Worm (Caenorhabditis elegans) whole organism, young adult: Measurements from ENCODE around the gene ulp-4.

Experiments
- B0019.2 ChIP-seq: fragments of 200-800 bp; sonication (Bioruptor generic); conservative IDR thresholded peaks from 2 replicates; pipeline ENCODE4 v1.3.6; 2022; ENCODE audit warnings: missing genetic modification reagents, missing genetic modification characterization, missing compliant biosample characterization
- C06A6.2 ChIP-seq: fragments of 200-800 bp; sonication (Bioruptor generic); conservative IDR thresholded peaks from 2 replicates; pipeline ENCODE4 v1.3.6; 2022; ENCODE audit warnings: missing genetic modification characterization, missing compliant biosample characterization
- D2030.7 ChIP-seq: fragments of 200-800 bp; sonication (Bioruptor generic); IDR thresholded peaks from 2 replicates; pipeline ENCODE4 v1.3.6; 2022; ENCODE audit warnings: missing genetic modification reagents, missing genetic modification characterization, missing compliant biosample characterization
- F22D6.2 ChIP-seq: sonication (generic microtip); optimal IDR thresholded peaks from 2 replicates; lab custom pipeline; 2016; ENCODE audit warnings: mild to moderate bottlenecking, missing genetic modification characterization, missing compliant biosample characterization
- F37B4.10 ChIP-seq: fragments of 200-800 bp; sonication (Bioruptor generic); IDR thresholded peaks from 2 replicates; pipeline ENCODE4 v1.3.6; 2022; ENCODE audit warnings: missing genetic modification characterization, missing compliant biosample characterization
- F39B2.1 ChIP-seq: fragments of 200-800 bp; sonication (Bioruptor generic); IDR thresholded peaks from 2 replicates; pipeline ENCODE4 v1.3.6; 2022; ENCODE audit warnings: missing genetic modification reagents, missing genetic modification characterization, missing compliant biosample characterization
- F57C9.4 ChIP-seq: sonication (generic microtip); optimal IDR thresholded peaks from 2 replicates; lab custom pipeline; 2017; ENCODE audit warnings: mild to moderate bottlenecking, missing genetic modification characterization, missing compliant biosample characterization
- Y95B8A.8 ChIP-seq: fragments of 200-800 bp; sonication (Bioruptor generic); IDR thresholded peaks from 2 replicates; pipeline ENCODE4 v1.3.6; 2022; ENCODE audit warnings: missing genetic modification reagents, missing genetic modification characterization, missing compliant biosample characterization
- akir-1 ChIP-seq: fragments of 200-800 bp; sonication (Bioruptor generic); optimal IDR thresholded peaks from 2 replicates; lab custom pipeline; 2018; ENCODE audit warnings: mild to moderate bottlenecking, missing genetic modification characterization, moderate library complexity, missing compliant biosample characterization
- aptf-2 ChIP-seq: fragments of 200-800 bp; sonication (Bioruptor generic); conservative IDR thresholded peaks from 2 replicates; pipeline ENCODE4 v1.3.6; 2022; ENCODE audit warnings: missing genetic modification reagents, missing genetic modification characterization, missing compliant biosample characterization
- attf-5 ChIP-seq: fragments of 200-800 bp; sonication (Bioruptor generic); optimal IDR thresholded peaks from 2 replicates; lab custom pipeline; 2018; ENCODE audit warnings: mild to moderate bottlenecking, missing genetic modification characterization, missing compliant biosample characterization
- attf-6 ChIP-seq: fragments of 200-800 bp; sonication (Bioruptor generic); IDR thresholded peaks from 2 replicates; pipeline ENCODE4 v1.3.6; 2022; ENCODE audit warnings: missing genetic modification reagents, missing genetic modification characterization, missing compliant biosample characterization
- ccch-3 ChIP-seq: fragments of 200-800 bp; sonication (Bioruptor generic); optimal IDR thresholded peaks from 2 replicates; lab custom pipeline; 2018; ENCODE audit warnings: mild to moderate bottlenecking, missing genetic modification characterization, missing compliant biosample characterization
- cebp-2 ChIP-seq: fragments of 200-800 bp; sonication (Bioruptor generic); IDR thresholded peaks from 2 replicates; pipeline ENCODE4 v1.3.6; 2022; ENCODE audit warnings: missing genetic modification characterization, missing compliant biosample characterization
- die-1 ChIP-seq: sonication (generic microtip); optimal IDR thresholded peaks from 2 replicates; lab custom pipeline; 2016; ENCODE audit warnings: missing genotype, mild to moderate bottlenecking, missing genetic modification characterization, missing compliant biosample characterization
- dox-1 ChIP-seq: fragments of 200-800 bp; sonication (Bioruptor generic); IDR thresholded peaks from 2 replicates; pipeline ENCODE4 v1.3.6; 2022; ENCODE audit warnings: missing genetic modification reagents, missing genetic modification characterization, missing compliant biosample characterization
- efl-1 ChIP-seq: fragments of 150-350 bp; optimal IDR thresholded peaks from 2 replicates; lab custom pipeline; 2014; ENCODE audit warnings: missing biosample characterization, missing genetic modification reagents, missing genetic modification characterization
- egl-18 ChIP-seq: fragments of 200-800 bp; sonication (Bioruptor generic); IDR thresholded peaks from 2 replicates; pipeline ENCODE4 v1.3.6; 2022; ENCODE audit warnings: missing genetic modification reagents, missing genetic modification characterization, missing compliant biosample characterization
- ets-4 ChIP-seq: fragments of 200-800 bp; sonication (Bioruptor generic); optimal IDR thresholded peaks from 2 replicates; lab custom pipeline; 2018; ENCODE audit warnings: mild to moderate bottlenecking, missing genetic modification characterization, missing compliant biosample characterization
- him-1 ChIP-seq: sonication (generic microtip); optimal IDR thresholded peaks from 2 replicates; lab custom pipeline; 2016; ENCODE audit warnings: missing genotype, missing genetic modification reagents, missing genetic modification characterization, missing compliant biosample characterization
- hmg-1.2 ChIP-seq: fragments of 200-800 bp; sonication (Bioruptor generic); IDR thresholded peaks from 2 replicates; pipeline ENCODE4 v1.3.6; 2022; ENCODE audit warnings: missing genetic modification reagents, missing genetic modification characterization, missing compliant biosample characterization
- hmg-20 ChIP-seq: fragments of 200-800 bp; sonication (Bioruptor generic); IDR thresholded peaks from 2 replicates; pipeline ENCODE4 v1.3.6; 2022; ENCODE audit warnings: missing genetic modification reagents, missing genetic modification characterization, missing compliant biosample characterization
- hsf-1 ChIP-seq: fragments of 200-800 bp; sonication (Bioruptor generic); IDR thresholded peaks from 2 replicates; pipeline ENCODE4 v1.3.6; 2022; ENCODE audit warnings: missing genetic modification reagents, missing genetic modification characterization, missing compliant biosample characterization
- lag-1 ChIP-seq: fragments of 200-800 bp; sonication (Bioruptor generic); IDR thresholded peaks from 2 replicates; pipeline ENCODE4 v1.3.6; 2022; ENCODE audit warnings: missing genetic modification reagents, missing genetic modification characterization, missing compliant biosample characterization
- let-526 ChIP-seq: fragments of 200-800 bp; sonication (Bioruptor generic); IDR thresholded peaks from 2 replicates; pipeline ENCODE4 v1.3.6; 2022; ENCODE audit warnings: missing genetic modification reagents, missing genetic modification characterization, missing compliant biosample characterization
- let-607 ChIP-seq, 2 experiments: fragments of 200-800 bp in 1 of 2; sonication (Bioruptor generic) in 1 of 2; sonication (generic microtip) in 1 of 2; optimal IDR thresholded peaks; 2 replicates each; lab custom pipeline; 2016 to 2018; ENCODE audit warnings: mild to moderate bottlenecking in 2 of 2, missing compliant biosample characterization in 2 of 2, missing genetic modification characterization in 2 of 2, moderate library complexity in 2 of 2, missing genotype in 1 of 2
- lin-40 ChIP-seq: sonication (generic microtip); optimal IDR thresholded peaks from 2 replicates; lab custom pipeline; 2016; ENCODE audit warnings: missing genetic modification characterization, mild to moderate bottlenecking, missing compliant biosample characterization, missing genotype, missing genetic modification reagents
- lsl-1 ChIP-seq: fragments of 200-800 bp; sonication (Bioruptor generic); optimal IDR thresholded peaks from 2 replicates; lab custom pipeline; 2018; ENCODE audit warnings: mild to moderate bottlenecking, missing genetic modification characterization, moderate library complexity, missing compliant biosample characterization
- madf-6 ChIP-seq: fragments of 200-800 bp; sonication (Bioruptor generic); IDR thresholded peaks from 2 replicates; pipeline ENCODE4 v1.3.6; 2022; ENCODE audit warnings: missing genetic modification reagents, missing genetic modification characterization, missing compliant biosample characterization
- madf-8 ChIP-seq: fragments of 200-800 bp; sonication (Bioruptor generic); conservative IDR thresholded peaks from 2 replicates; pipeline ENCODE4 v1.3.6; 2022; ENCODE audit warnings: missing genetic modification reagents, missing genetic modification characterization, missing compliant biosample characterization
- mxl-1 ChIP-seq: sonication (generic microtip); optimal IDR thresholded peaks from 2 replicates; lab custom pipeline; 2016; ENCODE audit warnings: missing genetic modification characterization, missing compliant biosample characterization
- nhr-120 ChIP-seq: fragments of 200-800 bp; sonication (Bioruptor generic); IDR thresholded peaks from 2 replicates; pipeline ENCODE4 v1.3.6; 2022; ENCODE audit warnings: missing genetic modification characterization, missing compliant biosample characterization
- pha-4 ChIP-seq: fragments of 150-350 bp; sonication (generic microtip); optimal IDR thresholded peaks from 2 replicates; lab custom pipeline; 2014; ENCODE audit warnings: missing biosample characterization, missing genetic modification reagents, missing genetic modification characterization
- rcor-1 ChIP-seq: fragments of 200-800 bp; sonication (Bioruptor generic); IDR thresholded peaks from 2 replicates; pipeline ENCODE4 v1.3.6; 2022; ENCODE audit warnings: missing genetic modification reagents, missing genetic modification characterization, missing compliant biosample characterization
- rec-8 ChIP-seq, 2 experiments: sonication (generic microtip); optimal IDR thresholded peaks; 2 replicates each; lab custom pipeline; 2016; ENCODE audit warnings: mild to moderate bottlenecking in 2 of 2, missing genetic modification characterization in 2 of 2, missing genetic modification reagents in 2 of 2, missing genotype in 2 of 2, missing biosample characterization in 1 of 2, missing compliant biosample characterization in 1 of 2, moderate library complexity in 1 of 2
- repo-1 ChIP-seq: sonication (generic microtip); optimal IDR thresholded peaks from 2 replicates; lab custom pipeline; 2017; ENCODE audit warnings: mild to moderate bottlenecking, missing genetic modification characterization, missing compliant biosample characterization
- sea-2 ChIP-seq: fragments of 200-800 bp; sonication (Bioruptor generic); IDR thresholded peaks from 2 replicates; pipeline ENCODE4 v1.3.6; 2022; ENCODE audit warnings: missing genetic modification characterization, missing compliant biosample characterization
- snpc-1.1 ChIP-seq: sonication (generic microtip); optimal IDR thresholded peaks from 2 replicates; lab custom pipeline; 2017; ENCODE audit warnings: missing genetic modification characterization, mild to moderate bottlenecking, missing compliant biosample characterization, antibody characterized with exemption, moderate library complexity, missing genotype, missing genetic modification reagents; ENCODE audit not compliant: insufficient read depth
- snpc-1.3 ChIP-seq: sonication (generic microtip); optimal IDR thresholded peaks from 2 replicates; lab custom pipeline; 2017; ENCODE audit warnings: missing genetic modification characterization, mild to moderate bottlenecking, missing compliant biosample characterization, antibody characterized with exemption, moderate library complexity, missing genotype, missing genetic modification reagents; ENCODE audit not compliant: insufficient read depth
- snpc-3.4 ChIP-seq: sonication (generic microtip); optimal IDR thresholded peaks from 2 replicates; lab custom pipeline; 2017; ENCODE audit warnings: missing genetic modification characterization, mild to moderate bottlenecking, missing compliant biosample characterization, antibody characterized with exemption, moderate library complexity, missing genotype, missing genetic modification reagents
- snpc-4 ChIP-seq, 5 experiments: fragments of 150-350 bp in 1 of 5; sonication (generic microtip) in 4 of 5; optimal IDR thresholded peaks; 2 replicates each; lab custom pipeline; 2014 to 2018; ENCODE audit warnings: missing genetic modification characterization in 5 of 5, missing biosample characterization in 3 of 5, antibody characterized with exemption in 2 of 5, mild to moderate bottlenecking in 2 of 5, missing compliant biosample characterization in 2 of 5, missing genotype in 2 of 5, moderate library complexity in 2 of 5, missing genetic modification reagents in 1 of 5
- sptf-2 ChIP-seq: fragments of 200-800 bp; sonication (Bioruptor generic); optimal IDR thresholded peaks from 2 replicates; lab custom pipeline; 2018; ENCODE audit warnings: mild to moderate bottlenecking, missing genetic modification characterization, missing compliant biosample characterization
- tbp1 ChIP-seq: fragments of 200-800 bp; sonication (Bioruptor generic); optimal IDR thresholded peaks from 2 replicates; lab custom pipeline; 2018; ENCODE audit warnings: mild to moderate bottlenecking, missing genetic modification characterization, missing compliant biosample characterization
- tbx-9 ChIP-seq: sonication (generic microtip); optimal IDR thresholded peaks from 2 replicates; lab custom pipeline; 2016; ENCODE audit warnings: borderline replicate concordance, missing genetic modification characterization, inconsistent platforms, missing compliant biosample characterization
- zfh-2 ChIP-seq: fragments of 200-800 bp; sonication (Bioruptor generic); conservative IDR thresholded peaks from 2 replicates; pipeline ENCODE4 v1.3.6; 2022; ENCODE audit warnings: missing genetic modification reagents, missing genetic modification characterization, missing compliant biosample characterization
- ztf-22 ChIP-seq: fragments of 200-800 bp; sonication (Bioruptor generic); optimal IDR thresholded peaks from 2 replicates; lab custom pipeline; 2018; ENCODE audit warnings: mild to moderate bottlenecking, missing genetic modification characterization, moderate library complexity, missing compliant biosample characterization
- ztf-25 ChIP-seq: fragments of 200-800 bp; sonication (Bioruptor generic); IDR thresholded peaks from 2 replicates; pipeline ENCODE4 v1.3.6; 2022; ENCODE audit warnings: missing genetic modification reagents, missing genetic modification characterization, missing compliant biosample characterization
- ztf-26 ChIP-seq: sonication (generic microtip); optimal IDR thresholded peaks from 2 replicates; lab custom pipeline; 2017; ENCODE audit warnings: missing genetic modification characterization, missing compliant biosample characterization

Gene ulp-4

ce11 chrII:8157991-8158390, 28.2 kb downstream of the ulp-4 start, which contains the start of gene pch-2 (continued):
- no peak for TF ChIP-seq sptf-2 (GFP tag; lab: Kevin White, UChicago)
- TF ChIP-seq repo-1 (tag; lab: Kevin White, UChicago), result no peak
- no peak for TF ChIP-seq ztf-22
- TF ChIP-seq let-607 (tag; optimal IDR thresholded peaks at IDR 0.05; lab: Kevin White, UChicago), result no peak
- no peak for TF ChIP-seq snpc-1.1 (tag; lab: Kevin White, UChicago)
- no peak for TF ChIP-seq F22D6.2
- TF ChIP-seq akir-1 (GFP tag; lab: Kevin White, UChicago), result no peak
- no peak for TF ChIP-seq B0019.2 (GFP tag; lab: Robert Waterston, UW)
- no peak for TF ChIP-seq attf-6 (GFP tag; lab: Robert Waterston, UW)
- TF ChIP-seq snpc-1.3 (tag; lab: Kevin White, UChicago), result peak; percentile 11
- TF ChIP-seq D2030.7 (GFP tag; lab: Robert Waterston, UW), result peak; percentile 40; the same call in 1 of the 2 replicates
- no peak for TF ChIP-seq lin-40 (tag; lab: Kevin White, UChicago)
- peak; percentile 54; the same call in 1 of the 2 replicates for TF ChIP-seq madf-8
- TF ChIP-seq efl-1, result peak; percentile 83
- TF ChIP-seq hsf-1, result no peak
- no peak for TF ChIP-seq sea-2 (GFP tag; lab: Robert Waterston, UW)
- TF ChIP-seq let-526 (GFP tag; lab: Robert Waterston, UW), result no peak
- TF ChIP-seq mxl-1 (tag; lab: Kevin White, UChicago), result no peak
- TF ChIP-seq ztf-25 (GFP tag; lab: Robert Waterston, UW), result no peak
- TF ChIP-seq ccch-3, result no peak
- no peak; the same call in 1 of the 2 replicates for TF ChIP-seq hmg-1.2 (GFP tag; lab: Robert Waterston, UW)
- no peak for TF ChIP-seq him-1
- TF ChIP-seq tbx-9 (tag; lab: Kevin White, UChicago), result no peak
- peak; percentile 69 for TF ChIP-seq attf-5 (GFP tag; lab: Kevin White, UChicago)
- TF ChIP-seq hmg-20, result no peak
- peak; percentile 72 for TF ChIP-seq dox-1 (GFP tag; lab: Robert Waterston, UW)
- no peak for TF ChIP-seq F39B2.1 (GFP tag; lab: Robert Waterston, UW)
- TF ChIP-seq ets-4 (GFP tag; lab: Kevin White, UChicago), result no peak
- no peak for TF ChIP-seq cebp-2 (GFP tag; lab: Robert Waterston, UW)
- TF ChIP-seq rec-8 (tag; optimal IDR thresholded peaks at IDR 0.05; lab: Kevin White, UChicago), result no peak
- TF ChIP-seq F57C9.4 (tag; lab: Kevin White, UChicago), result no peak
- no peak for TF ChIP-seq lag-1 (GFP tag; lab: Robert Waterston, UW)
- TF ChIP-seq nhr-120 (GFP tag; lab: Robert Waterston, UW), result no peak
- TF ChIP-seq zfh-2 (GFP tag; lab: Robert Waterston, UW), result no peak
- TF ChIP-seq C06A6.2, result no peak
- no peak for TF ChIP-seq snpc-4 (GFP tag; optimal IDR thresholded peaks at IDR 0.05; lab: Kevin White, UChicago)
- TF ChIP-seq snpc-4 (tag; optimal IDR thresholded peaks at IDR 0.05; lab: Kevin White, UChicago), result peak in 1 of 4 experiments; percentile 50
- peak; percentile 51 for TF ChIP-seq lsl-1 (GFP tag; lab: Kevin White, UChicago)
- TF ChIP-seq Y95B8A.8, result no peak
- no peak for TF ChIP-seq F37B4.10
- TF ChIP-seq ztf-26 (tag; lab: Kevin White, UChicago), result no peak
- no peak for TF ChIP-seq rcor-1
- no peak for TF ChIP-seq pha-4
- TF ChIP-seq tbp1 (GFP tag; lab: Kevin White, UChicago), result no peak
- no peak for TF ChIP-seq aptf-2 (GFP tag; lab: Robert Waterston, UW)
- peak; percentile 79 for TF ChIP-seq madf-6
- no peak for TF ChIP-seq snpc-3.4 (tag; lab: Kevin White, UChicago)
- TF ChIP-seq egl-18 (GFP tag; lab: Robert Waterston, UW), result no peak
- no peak for TF ChIP-seq die-1 (tag; lab: Kevin White, UChicago)
